Fruit fly (Drosophila melanogaster) whole organism, prepupa: ENCODE measurements around the gene SK.

Experiments
- CG10669 ChIP-seq: fragments of 200-800 bp; sonication (Bioruptor generic); optimal IDR thresholded peaks from 3 replicates; lab custom pipeline; 2018; ENCODE audit warnings: missing biosample characterization, mild to moderate bottlenecking, missing genetic modification characterization, moderate library complexity
- CG31627 ChIP-seq: fragments of 200-800 bp; sonication (Bioruptor generic); optimal IDR thresholded peaks from 3 replicates; lab custom pipeline; 2016; ENCODE audit warnings: missing biosample characterization, missing genetic modification characterization
- CG8319 ChIP-seq: fragments of 200-800 bp; sonication (Bioruptor generic); optimal IDR thresholded peaks from 3 replicates; lab custom pipeline; 2016; ENCODE audit warnings: missing biosample characterization, missing genetic modification characterization
- Sox102F ChIP-seq: fragments of 200-800 bp; sonication (Bioruptor generic); optimal IDR thresholded peaks from 2 replicates; lab custom pipeline; 2016; ENCODE audit warnings: missing biosample characterization, mild to moderate bottlenecking, missing genetic modification characterization
- acj6 ChIP-seq: fragments of 200-800 bp; sonication (Bioruptor generic); optimal IDR thresholded peaks from 3 replicates; lab custom pipeline; 2016; ENCODE audit warnings: missing biosample characterization, missing genetic modification characterization
- dsx ChIP-seq: fragments of 200-800 bp; optimal IDR thresholded peaks from 3 replicates; lab custom pipeline; 2019; ENCODE audit warnings: missing biosample characterization, mild to moderate bottlenecking, missing genetic modification characterization, moderate library complexity; ENCODE audit not compliant: poor library complexity, severe bottlenecking
- eg ChIP-seq: fragments of 200-800 bp; sonication (Bioruptor generic); IDR thresholded peaks from 3 replicates; pipeline ENCODE4 v1.3.6; 2022; ENCODE audit warnings: missing biosample characterization, missing genetic modification characterization

Gene SK

dm6 chrX:5446404-5446803, 106.4 kb downstream of the SK start, which contains the start of gene SPR:
Gene SPR (plus strand): TSS chrX:5446656.
- TF ChIP-seq acj6 (GFP tag; lab: Kevin White, UChicago) (no peak), eg (GFP tag; lab: Robert Waterston, UW) (0 out of 3 replicates have a peak, but pooled peaks have one; percentile 25), CG8319 (no peak), dsx (no peak), CG31627 (GFP tag; lab: Kevin White, UChicago) (no peak), Sox102F (GFP tag; lab: Kevin White, UChicago) (no peak), CG10669 (GFP tag; lab: Kevin White, UChicago) (no peak)
